Fruit fly (Drosophila melanogaster): ENCODE data around the gene wls.

DNA sequence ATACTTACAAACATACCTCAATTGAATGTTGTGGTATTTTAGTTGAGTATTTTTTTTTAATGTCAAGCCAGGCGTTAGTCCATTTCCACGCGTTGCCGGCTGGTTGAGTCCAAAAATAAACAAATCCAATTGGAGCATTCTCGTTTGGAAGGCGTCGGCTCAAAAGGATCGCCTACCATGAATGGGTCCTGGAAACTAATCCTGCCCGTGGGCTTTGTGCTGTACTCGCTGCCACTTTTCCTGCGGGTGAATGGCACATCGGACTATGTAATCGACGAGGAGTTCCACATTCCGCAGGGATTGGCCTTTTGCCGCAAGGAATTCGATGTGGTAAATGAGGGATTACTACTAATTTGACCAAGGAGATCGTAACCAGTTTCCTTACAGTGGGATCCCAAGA, 4.5 kb downstream of the wls start, which contains the start of gene Alg10:
- TF ChIP-seq CG8478 (optimal IDR thresholded peaks at IDR 0.05) (no peak), CTCF (optimal IDR thresholded peaks at IDR 0.05) (no peak)
